Comparison of ENCODE assay signal across 1 fruit fly cellular context in genomic region chrX:4202235-4202794, dm6.
TF ChIP-seq lines count a peak whose summit lies in the region.

No protein-coding gene starts in this region.

TF ChIP-seq in whole organism, embryonic, 481 proteins besides CTCF, POLR2A, EP300 and RAD21 (continued from another document and continues in another):
- peak; percentile 89 for TF ChIP-seq sens (GFP tag; lab: Kevin White, UChicago)
- no peak for TF ChIP-seq MBD-R2 (GFP tag; IDR thresholded peaks at IDR 0.05; lab: Robert Waterston, UW)
- TF ChIP-seq p53 (GFP tag; optimal IDR thresholded peaks at IDR 0.05; lab: Kevin White, UChicago) = no peak
- peak; percentile 75 for TF ChIP-seq CG15696 (tag; optimal IDR thresholded peaks at IDR 0.05; lab: Kevin White, UChicago)
- TF ChIP-seq dimm (GFP tag; IDR thresholded peaks at IDR 0.05; lab: Robert Waterston, UW) = no peak
- TF ChIP-seq Bteb2 (GFP tag; optimal IDR thresholded peaks at IDR 0.05; lab: Kevin White, UChicago) = no peak
- TF ChIP-seq Ssrp (tag; optimal IDR thresholded peaks at IDR 0.05; lab: Kevin White, UChicago) = no peak
- no peak for TF ChIP-seq luna (GFP tag; optimal IDR thresholded peaks at IDR 0.05; lab: Kevin White, UChicago)
- peak; percentile 7 for TF ChIP-seq CG6683 (GFP tag; optimal IDR thresholded peaks at IDR 0.05; lab: Kevin White, UChicago)
- peak; percentile 48 for TF ChIP-seq Meics (GFP tag; optimal IDR thresholded peaks at IDR 0.05; lab: Kevin White, UChicago)
- no peak for TF ChIP-seq Hmx (GFP tag; optimal IDR thresholded peaks at IDR 0.05; lab: Kevin White, UChicago)
- peak; percentile 15 for TF ChIP-seq CG12219 (GFP tag; optimal IDR thresholded peaks at IDR 0.05; lab: Kevin White, UChicago)
- peak; percentile 70 for TF ChIP-seq BtbVII (GFP tag; optimal IDR thresholded peaks at IDR 0.05; lab: Kevin White, UChicago)
- TF ChIP-seq Oaz (GFP tag; IDR thresholded peaks at IDR 0.05; lab: Robert Waterston, UW) = no peak
- TF ChIP-seq NFAT (GFP tag; IDR thresholded peaks at IDR 0.05; lab: Robert Waterston, UW) = no peak
- TF ChIP-seq run (tag; optimal IDR thresholded peaks at IDR 0.05; lab: Kevin White, UChicago) = no peak
- no peak for TF ChIP-seq CG6654 (GFP tag; optimal IDR thresholded peaks at IDR 0.05; lab: Kevin White, UChicago)
- TF ChIP-seq lab (GFP tag; optimal IDR thresholded peaks at IDR 0.05; lab: Kevin White, UChicago) = peak; percentile 82
- peak; percentile 7; the same call in 1 of the 2 replicates for TF ChIP-seq HLH3B (GFP tag; IDR thresholded peaks at IDR 0.05; lab: Robert Waterston, UW)
- TF ChIP-seq ase (GFP tag; IDR thresholded peaks at IDR 0.05; lab: Robert Waterston, UW) = no peak
- TF ChIP-seq usp (GFP tag; optimal IDR thresholded peaks at IDR 0.05; lab: Kevin White, UChicago) = no peak
- peak; percentile 21 for TF ChIP-seq Lhr (GFP tag; optimal IDR thresholded peaks at IDR 0.05; lab: Kevin White, UChicago)
- TF ChIP-seq twi (tag; optimal IDR thresholded peaks at IDR 0.05; lab: Kevin White, UChicago) = peak; percentile 32
- peak; percentile 72 for TF ChIP-seq MTF-1 (GFP tag; optimal IDR thresholded peaks at IDR 0.05; lab: Kevin White, UChicago; ENCODE audit: borderline replicate concordance)
- no peak for TF ChIP-seq Nf-YA (GFP tag; IDR thresholded peaks at IDR 0.05; lab: Robert Waterston, UW)
- peak; percentile 88 for TF ChIP-seq Med (GFP tag; lab: Kevin White, UChicago)
- TF ChIP-seq seq (GFP tag; IDR thresholded peaks at IDR 0.05; lab: Robert Waterston, UW) = 0 out of 2 replicates have a peak, but pooled peaks have one; percentile 12
- TF ChIP-seq stc (GFP tag; IDR thresholded peaks at IDR 0.05; lab: Robert Waterston, UW) = no peak
- no peak for TF ChIP-seq Dll (GFP tag; IDR thresholded peaks at IDR 0.05; lab: Robert Waterston, UW; ENCODE audit: partially characterized antibody)
- TF ChIP-seq CG2889 (GFP tag; IDR thresholded peaks at IDR 0.05; lab: Robert Waterston, UW) = no peak
- peak; percentile 78 for TF ChIP-seq CG7987 (GFP tag; optimal IDR thresholded peaks at IDR 0.05; lab: Kevin White, UChicago)
- no peak for TF ChIP-seq CG9609 (GFP tag; optimal IDR thresholded peaks at IDR 0.05; lab: Kevin White, UChicago)
- TF ChIP-seq CG12299 (tag; optimal IDR thresholded peaks at IDR 0.05; lab: Kevin White, UChicago) = peak; percentile 53
- TF ChIP-seq CG1603 (tag; optimal IDR thresholded peaks at IDR 0.05; lab: Kevin White, UChicago) = peak; percentile 32
- TF ChIP-seq CG2875 (GFP tag; optimal IDR thresholded peaks at IDR 0.05; lab: Kevin White, UChicago) = peak; percentile 32
- no peak for TF ChIP-seq CG7372 (GFP tag; IDR thresholded peaks at IDR 0.05; lab: Robert Waterston, UW)
- TF ChIP-seq az2 (GFP tag; optimal IDR thresholded peaks at IDR 0.05; lab: Kevin White, UChicago) = no peak
- no peak for TF ChIP-seq crc (GFP tag; optimal IDR thresholded peaks at IDR 0.05; lab: Kevin White, UChicago)
- TF ChIP-seq CG31388 (GFP tag; optimal IDR thresholded peaks at IDR 0.05; lab: Kevin White, UChicago) = no peak
- TF ChIP-seq kni (GFP tag; optimal IDR thresholded peaks at IDR 0.05; lab: Kevin White, UChicago) = peak; percentile 44
- TF ChIP-seq CG13296 (GFP tag; optimal IDR thresholded peaks at IDR 0.05; lab: Kevin White, UChicago) = peak; percentile 67
- no peak for TF ChIP-seq CG8388 (GFP tag; optimal IDR thresholded peaks at IDR 0.05; lab: Kevin White, UChicago)
- no peak for TF ChIP-seq CG14441 (GFP tag; IDR thresholded peaks at IDR 0.05; lab: Robert Waterston, UW)
- TF ChIP-seq CG14860 (GFP tag; IDR thresholded peaks at IDR 0.05; lab: Robert Waterston, UW; ENCODE audit: partially characterized antibody) = no peak
- TF ChIP-seq CG13624 (GFP tag; optimal IDR thresholded peaks at IDR 0.05; lab: Kevin White, UChicago) = no peak
- no peak for TF ChIP-seq Poxn (GFP tag; IDR thresholded peaks at IDR 0.05; lab: Robert Waterston, UW)
- peak; percentile 46 for TF ChIP-seq Fer3 (tag; optimal IDR thresholded peaks at IDR 0.05; lab: Kevin White, UChicago)
- no peak for TF ChIP-seq tx (GFP tag; optimal IDR thresholded peaks at IDR 0.05; lab: Kevin White, UChicago)
- no peak for TF ChIP-seq Drgx (GFP tag; IDR thresholded peaks at IDR 0.05; lab: Robert Waterston, UW)
- TF ChIP-seq Tbp (GFP tag; optimal IDR thresholded peaks at IDR 0.05; lab: Kevin White, UChicago) = no peak
- TF ChIP-seq HmgZ (tag; optimal IDR thresholded peaks at IDR 0.05; lab: Kevin White, UChicago) = peak; percentile 35
- TF ChIP-seq CG32532 (GFP tag; IDR thresholded peaks at IDR 0.05; lab: Robert Waterston, UW) = no peak
- TF ChIP-seq CG9932 (GFP tag; IDR thresholded peaks at IDR 0.05; lab: Robert Waterston, UW) = no peak
- peak; percentile 4 for TF ChIP-seq her (GFP tag; optimal IDR thresholded peaks at IDR 0.05; lab: Kevin White, UChicago)
- no peak for TF ChIP-seq CG8765 (GFP tag; IDR thresholded peaks at IDR 0.05; lab: Robert Waterston, UW)
- TF ChIP-seq ara (GFP tag; IDR thresholded peaks at IDR 0.05; lab: Robert Waterston, UW) = no peak
- no peak for TF ChIP-seq CG17829 (tag; optimal IDR thresholded peaks at IDR 0.05; lab: Kevin White, UChicago)
- TF ChIP-seq CG10959 (GFP tag; IDR thresholded peaks at IDR 0.05; lab: Robert Waterston, UW) = no peak
- no peak for TF ChIP-seq dm (GFP tag; optimal IDR thresholded peaks at IDR 0.05; lab: Kevin White, UChicago)
- TF ChIP-seq CG2199 (GFP tag; IDR thresholded peaks at IDR 0.05; lab: Robert Waterston, UW) = no peak
- no peak for TF ChIP-seq bigmax (GFP tag; optimal IDR thresholded peaks at IDR 0.05; lab: Kevin White, UChicago)
- no peak for TF ChIP-seq chinmo (GFP tag; IDR thresholded peaks at IDR 0.05; lab: Robert Waterston, UW; ENCODE audit: partially characterized antibody)
- TF ChIP-seq nerfin-2 (GFP tag; IDR thresholded peaks at IDR 0.05; lab: Robert Waterston, UW; ENCODE audit: partially characterized antibody) = no peak
- TF ChIP-seq CG4328 (GFP tag; optimal IDR thresholded peaks at IDR 0.05; lab: Kevin White, UChicago) = peak; percentile 61
- TF ChIP-seq vnd (GFP tag; IDR thresholded peaks at IDR 0.05; lab: Robert Waterston, UW; ENCODE audit: partially characterized antibody) = no peak
- peak; percentile 84 for TF ChIP-seq CG6813 (GFP tag; optimal IDR thresholded peaks at IDR 0.05; lab: Kevin White, UChicago)
- no peak for TF ChIP-seq ash1 (GFP tag; optimal IDR thresholded peaks at IDR 0.05; lab: Kevin White, UChicago)
- TF ChIP-seq chif (GFP tag; optimal IDR thresholded peaks at IDR 0.05; lab: Kevin White, UChicago) = no peak
- TF ChIP-seq CG16815 (GFP tag; optimal IDR thresholded peaks at IDR 0.05; lab: Kevin White, UChicago) = no peak
- no peak for TF ChIP-seq ap (GFP tag; IDR thresholded peaks at IDR 0.05; lab: Robert Waterston, UW)
- no peak for TF ChIP-seq CG11398 (GFP tag; optimal IDR thresholded peaks at IDR 0.05; lab: Kevin White, UChicago)
- TF ChIP-seq slp2 (GFP tag; optimal IDR thresholded peaks at IDR 0.05; lab: Kevin White, UChicago) = no peak
- no peak for TF ChIP-seq CG16863 (GFP tag; optimal IDR thresholded peaks at IDR 0.05; lab: Kevin White, UChicago)
- TF ChIP-seq CG10979 (tag; optimal IDR thresholded peaks at IDR 0.05; lab: Kevin White, UChicago) = no peak
- peak; percentile 73 for TF ChIP-seq HHEX (GFP tag; optimal IDR thresholded peaks at IDR 0.05; lab: Kevin White, UChicago)
- no peak for TF ChIP-seq HmgD (GFP tag; optimal IDR thresholded peaks at IDR 0.05; lab: Kevin White, UChicago)
- no peak for TF ChIP-seq lmd (GFP tag; IDR thresholded peaks at IDR 0.05; lab: Robert Waterston, UW)
- no peak for TF ChIP-seq Bdp1 (GFP tag; optimal IDR thresholded peaks at IDR 0.05; lab: Kevin White, UChicago)
- TF ChIP-seq cad (GFP tag; optimal IDR thresholded peaks at IDR 0.05; lab: Kevin White, UChicago) = no peak
- no peak for TF ChIP-seq Sin3A (optimal IDR thresholded peaks at IDR 0.05; lab: Kevin White, UChicago)
- TF ChIP-seq peb (GFP tag; IDR thresholded peaks at IDR 0.05; lab: Robert Waterston, UW) = no peak
- peak; percentile 49; the same call in 1 of the 2 replicates for TF ChIP-seq CG14014 (GFP tag; IDR thresholded peaks at IDR 0.05; lab: Robert Waterston, UW)
- no peak for TF ChIP-seq Sox102F (GFP tag; optimal IDR thresholded peaks at IDR 0.05; lab: Kevin White, UChicago)
- no peak for TF ChIP-seq vfl (GFP tag; optimal IDR thresholded peaks at IDR 0.05; lab: Kevin White, UChicago)
- peak; percentile 59 for TF ChIP-seq odd (GFP tag; optimal IDR thresholded peaks at IDR 0.05; lab: Kevin White, UChicago)
- TF ChIP-seq CG18619 (GFP tag; optimal IDR thresholded peaks at IDR 0.05; lab: Kevin White, UChicago) = peak; percentile 52
- peak; percentile 6 for TF ChIP-seq CG12391 (tag; optimal IDR thresholded peaks at IDR 0.05; lab: Kevin White, UChicago)
- TF ChIP-seq zfh1 (GFP tag; IDR thresholded peaks at IDR 0.05; lab: Robert Waterston, UW) = 0 out of 3 replicates have a peak, but pooled peaks have one; percentile 36
- TF ChIP-seq CG9727 (GFP tag; optimal IDR thresholded peaks at IDR 0.05; lab: Kevin White, UChicago) = peak; percentile 56
- no peak for TF ChIP-seq CG18011 (GFP tag; optimal IDR thresholded peaks at IDR 0.05; lab: Kevin White, UChicago)
- no peak for TF ChIP-seq CG9876 (GFP tag; optimal IDR thresholded peaks at IDR 0.05; lab: Kevin White, UChicago)
- no peak for TF ChIP-seq CG11247 (GFP tag; IDR thresholded peaks at IDR 0.05; lab: Robert Waterston, UW)
- TF ChIP-seq chn (GFP tag; optimal IDR thresholded peaks at IDR 0.05; lab: Kevin White, UChicago) = no peak
- TF ChIP-seq fd96Cb (tag; optimal IDR thresholded peaks at IDR 0.05; lab: Kevin White, UChicago) = no peak
- TF ChIP-seq CG12155 (GFP tag; optimal IDR thresholded peaks at IDR 0.05; lab: Kevin White, UChicago) = no peak
- no peak for TF ChIP-seq ham (GFP tag; IDR thresholded peaks at IDR 0.05; lab: Robert Waterston, UW)
- peak; percentile 4 for TF ChIP-seq Six4 (GFP tag; optimal IDR thresholded peaks at IDR 0.05; lab: Kevin White, UChicago)
- TF ChIP-seq ind (GFP tag; optimal IDR thresholded peaks at IDR 0.05; lab: Kevin White, UChicago) = no peak
- no peak for TF ChIP-seq CG30403 (GFP tag; optimal IDR thresholded peaks at IDR 0.05; lab: Kevin White, UChicago)
- peak; percentile 43 for TF ChIP-seq Asciz (GFP tag; optimal IDR thresholded peaks at IDR 0.05; lab: Kevin White, UChicago)
- no peak for TF ChIP-seq ro (GFP tag; IDR thresholded peaks at IDR 0.05; lab: Robert Waterston, UW)
- peak; percentile 42 for TF ChIP-seq YL-1 (GFP tag; optimal IDR thresholded peaks at IDR 0.05; lab: Kevin White, UChicago)
- peak; percentile 27 for TF ChIP-seq PHDP (tag; optimal IDR thresholded peaks at IDR 0.05; lab: Kevin White, UChicago)
- TF ChIP-seq unc-4 (GFP tag; IDR thresholded peaks at IDR 0.05; lab: Robert Waterston, UW; ENCODE audit: partially characterized antibody) = no peak
- no peak for TF ChIP-seq slou (GFP tag; optimal IDR thresholded peaks at IDR 0.05; lab: Kevin White, UChicago)
- peak; percentile 43 for TF ChIP-seq CG10543 (GFP tag; optimal IDR thresholded peaks at IDR 0.05; lab: Kevin White, UChicago)
- no peak for TF ChIP-seq HLH4C (GFP tag; IDR thresholded peaks at IDR 0.05; lab: Robert Waterston, UW; ENCODE audit: partially characterized antibody)
- peak; percentile 66 for TF ChIP-seq Hmr (GFP tag; optimal IDR thresholded peaks at IDR 0.05; lab: Kevin White, UChicago)
- TF ChIP-seq rib (GFP tag; IDR thresholded peaks at IDR 0.05; lab: Robert Waterston, UW) = no peak
- no peak for TF ChIP-seq pan (optimal IDR thresholded peaks at IDR 0.05; lab: Kevin White, UChicago)
- no peak for TF ChIP-seq pan (GFP tag; optimal IDR thresholded peaks at IDR 0.05 in 1 of 2, IDR thresholded peaks at IDR 0.05 in 1 of 2)
- TF ChIP-seq CG3838 (GFP tag; optimal IDR thresholded peaks at IDR 0.05; lab: Kevin White, UChicago) = no peak
- TF ChIP-seq CG13894 (tag; optimal IDR thresholded peaks at IDR 0.05; lab: Kevin White, UChicago) = peak; percentile 44
- no peak for TF ChIP-seq Rx (GFP tag; IDR thresholded peaks at IDR 0.05; lab: Robert Waterston, UW)
- TF ChIP-seq CG4707 (GFP tag; optimal IDR thresholded peaks at IDR 0.05; lab: Kevin White, UChicago) = peak; percentile 42
- TF ChIP-seq Abd-B (GFP tag; optimal IDR thresholded peaks at IDR 0.05; lab: Kevin White, UChicago) = no peak
- TF ChIP-seq Eip74EF (GFP tag; optimal IDR thresholded peaks at IDR 0.05; lab: Kevin White, UChicago) = peak in 1 of 2 experiments; percentile 2
- peak; percentile 54 for TF ChIP-seq pfk (GFP tag; optimal IDR thresholded peaks at IDR 0.05; lab: Kevin White, UChicago)
- TF ChIP-seq stwl (tag; optimal IDR thresholded peaks at IDR 0.05; lab: Kevin White, UChicago) = peak; percentile 8
- TF ChIP-seq CG9437 (GFP tag; optimal IDR thresholded peaks at IDR 0.05; lab: Kevin White, UChicago) = no peak
- TF ChIP-seq Fer2 (tag; optimal IDR thresholded peaks at IDR 0.05; lab: Kevin White, UChicago) = peak; percentile 11
- no peak for TF ChIP-seq CkIIα-i1 (GFP tag; IDR thresholded peaks at IDR 0.05; lab: Robert Waterston, UW)
- TF ChIP-seq CG15073 (GFP tag; optimal IDR thresholded peaks at IDR 0.05; lab: Kevin White, UChicago) = no peak
- TF ChIP-seq CG7963 (GFP tag; IDR thresholded peaks at IDR 0.05; lab: Robert Waterston, UW; ENCODE audit: partially characterized antibody) = no peak
- TF ChIP-seq CG6254 (GFP tag; optimal IDR thresholded peaks at IDR 0.05; lab: Kevin White, UChicago) = peak; percentile 16
- no peak for TF ChIP-seq Dref (GFP tag; IDR thresholded peaks at IDR 0.05; lab: Robert Waterston, UW)
- TF ChIP-seq CG5953 (GFP tag; IDR thresholded peaks at IDR 0.05; lab: Robert Waterston, UW) = no peak
- TF ChIP-seq Hr51 (GFP tag; optimal IDR thresholded peaks at IDR 0.05; lab: Kevin White, UChicago) = peak; percentile 15 to 25
- TF ChIP-seq CG34224 (GFP tag; IDR thresholded peaks at IDR 0.05; lab: Robert Waterston, UW; ENCODE audit: partially characterized antibody) = no peak
- peak; percentile 2 for TF ChIP-seq CG8290 (GFP tag; optimal IDR thresholded peaks at IDR 0.05; lab: Kevin White, UChicago)
- TF ChIP-seq CG8290 (tag; optimal IDR thresholded peaks at IDR 0.05; lab: Kevin White, UChicago) = peak; percentile 13 to 46
- TF ChIP-seq z (GFP tag; IDR thresholded peaks at IDR 0.05; lab: Robert Waterston, UW) = no peak
- no peak for TF ChIP-seq croc (GFP tag; conservative IDR thresholded peaks at IDR 0.05; lab: Robert Waterston, UW)
- peak; percentile 45 for TF ChIP-seq dmrt11E (tag; optimal IDR thresholded peaks at IDR 0.05; lab: Kevin White, UChicago)
- no peak for TF ChIP-seq CG14965 (GFP tag; optimal IDR thresholded peaks at IDR 0.05; lab: Kevin White, UChicago; ENCODE audit: borderline replicate concordance)
- no peak for TF ChIP-seq Sry-β (GFP tag; optimal IDR thresholded peaks at IDR 0.05; lab: Kevin White, UChicago)
- TF ChIP-seq repo (GFP tag; optimal IDR thresholded peaks at IDR 0.05; lab: Kevin White, UChicago) = no peak
